Fruit fly (Drosophila melanogaster) whole organism, embryonic: ENCODE results near the gene Usp8.
A peak's percentile ranks its signal among the peaks of the same experiment; 100 is the strongest.

Source experiments
- Abd-B ChIP-seq: fragments of 200-800 bp; sonication (Bioruptor generic); optimal IDR thresholded peaks from 2 replicates; lab custom pipeline; 2018; ENCODE audit warnings: missing biosample characterization, mild to moderate bottlenecking, missing genetic modification characterization, moderate library complexity
- Antp ChIP-seq: fragments of 200-800 bp; sonication (Bioruptor generic); optimal IDR thresholded peaks from 3 replicates; lab custom pipeline; 2016; ENCODE audit warnings: missing biosample characterization, missing genetic modification characterization
- Atf3 ChIP-seq: fragments of 200-800 bp; sonication (Bioruptor generic); optimal IDR thresholded peaks from 3 replicates; lab custom pipeline; 2016; ENCODE audit warnings: missing biosample characterization, missing genetic modification characterization
- Bgb ChIP-seq: fragments of 200-800 bp; sonication (Bioruptor generic); IDR thresholded peaks from 2 replicates; pipeline ENCODE4 v1.3.6; 2022; ENCODE audit warnings: missing biosample characterization, missing genetic modification characterization; ENCODE audit not compliant: partially characterized antibody
- CG10147 ChIP-seq: fragments of 200-800 bp; sonication (Bioruptor generic); optimal IDR thresholded peaks from 2 replicates; lab custom pipeline; 2019; ENCODE audit warnings: missing biosample characterization, mild to moderate bottlenecking, missing genetic modification characterization, moderate library complexity
- CG10565 ChIP-seq: fragments of 200-800 bp; sonication (Bioruptor generic); optimal IDR thresholded peaks from 3 replicates; lab custom pipeline; 2016; ENCODE audit warnings: missing biosample characterization, mild to moderate bottlenecking, missing genetic modification characterization
- CG12155 ChIP-seq: fragments of 200-800 bp; sonication (Bioruptor generic); optimal IDR thresholded peaks from 3 replicates; lab custom pipeline; 2016; ENCODE audit warnings: missing biosample characterization, missing genetic modification characterization
- CG12236 ChIP-seq: fragments of 200-800 bp; sonication (Bioruptor generic); optimal IDR thresholded peaks from 2 replicates; lab custom pipeline; 2016; ENCODE audit warnings: missing biosample characterization, missing genetic modification characterization
- CG12744 ChIP-seq: fragments of 200-800 bp; sonication (Bioruptor generic); optimal IDR thresholded peaks from 2 replicates; lab custom pipeline; 2016; ENCODE audit warnings: missing biosample characterization, missing genetic modification characterization
- CG15073 ChIP-seq: fragments of 200-800 bp; sonication (Bioruptor generic); optimal IDR thresholded peaks from 2 replicates; lab custom pipeline; 2016; ENCODE audit warnings: missing biosample characterization, missing genetic modification characterization
- CG17328 ChIP-seq: fragments of 200-800 bp; sonication (Bioruptor generic); IDR thresholded peaks from 2 replicates; pipeline ENCODE4 v1.3.6; 2022; ENCODE audit warnings: missing biosample characterization, missing genetic modification characterization
- CG2129 ChIP-seq: fragments of 200-800 bp; sonication (Bioruptor generic); IDR thresholded peaks from 2 replicates; pipeline ENCODE4 v1.3.6; 2022; ENCODE audit warnings: missing biosample characterization, missing genetic modification characterization; ENCODE audit not compliant: partially characterized antibody
- CG31441 ChIP-seq: fragments of 200-800 bp; sonication (Bioruptor generic); IDR thresholded peaks from 2 replicates; pipeline ENCODE4 v1.3.6; 2022; ENCODE audit warnings: missing biosample characterization, missing genetic modification characterization
- CG3838 ChIP-seq: fragments of 200-800 bp; sonication (Bioruptor generic); optimal IDR thresholded peaks from 3 replicates; lab custom pipeline; 2016; ENCODE audit warnings: missing biosample characterization, missing genetic modification characterization
- CG4424 ChIP-seq: fragments of 200-800 bp; sonication (Bioruptor generic); optimal IDR thresholded peaks from 3 replicates; lab custom pipeline; 2016; ENCODE audit warnings: missing biosample characterization, missing genetic modification characterization
- CG5180 ChIP-seq: fragments of 200-800 bp; sonication (Bioruptor generic); optimal IDR thresholded peaks from 3 replicates; lab custom pipeline; 2017; ENCODE audit warnings: missing biosample characterization, missing genetic modification characterization, mild to moderate bottlenecking, moderate library complexity, missing genetic modification reagents
- CG6765 ChIP-seq: fragments of 200-800 bp; sonication (Bioruptor generic); optimal IDR thresholded peaks from 3 replicates; lab custom pipeline; 2017; ENCODE audit warnings: missing biosample characterization, mild to moderate bottlenecking, missing genetic modification characterization
- CG7372 ChIP-seq: fragments of 200-800 bp; sonication (Bioruptor generic); IDR thresholded peaks from 2 replicates; pipeline ENCODE4 v1.3.6; 2022; ENCODE audit warnings: missing biosample characterization, missing genetic modification characterization
- CG7987 ChIP-seq: fragments of 200-800 bp; sonication (Bioruptor generic); optimal IDR thresholded peaks from 2 replicates; lab custom pipeline; 2018; ENCODE audit warnings: missing biosample characterization, mild to moderate bottlenecking, missing genetic modification characterization, moderate library complexity
- CG8478 ChIP-seq: fragments of >200 bp; optimal IDR thresholded peaks from 2 replicates; lab custom pipeline; 2018
- Dbx ChIP-seq: fragments of 200-800 bp; sonication (Bioruptor generic); IDR thresholded peaks from 3 replicates; pipeline ENCODE4 v1.3.6; 2022; ENCODE audit warnings: missing biosample characterization, missing genetic modification characterization
- Dek ChIP-seq: fragments of 200-800 bp; sonication (Bioruptor generic); optimal IDR thresholded peaks from 3 replicates; lab custom pipeline; 2019; ENCODE audit warnings: missing biosample characterization, mild to moderate bottlenecking, missing genetic modification characterization, moderate library complexity
- Dfd ChIP-seq, 2 experiments: fragments of >200 bp; optimal IDR thresholded peaks; 2 replicates each; lab custom pipeline; 2017; ENCODE audit warnings: missing biosample characterization in 2 of 2, missing genetic modification characterization in 2 of 2
- Doc2 ChIP-seq: fragments of 200-800 bp; sonication (Bioruptor generic); IDR thresholded peaks from 2 replicates; pipeline ENCODE4 v1.3.6; 2022; ENCODE audit warnings: missing biosample characterization, missing genetic modification characterization
- Drgx ChIP-seq: fragments of 200-800 bp; sonication (Bioruptor generic); IDR thresholded peaks from 2 replicates; pipeline ENCODE4 v1.3.6; 2022; ENCODE audit warnings: missing biosample characterization, missing genetic modification characterization
- ERR ChIP-seq: fragments of 200-800 bp; sonication (Bioruptor generic); optimal IDR thresholded peaks from 2 replicates; lab custom pipeline; 2016; ENCODE audit warnings: missing biosample characterization, missing genetic modification characterization
- Elba2 ChIP-seq: fragments of 200-800 bp; sonication (Bioruptor generic); optimal IDR thresholded peaks from 3 replicates; lab custom pipeline; 2016; ENCODE audit warnings: missing biosample characterization, missing genetic modification characterization
- HLH3B ChIP-seq: fragments of 200-800 bp; sonication (Bioruptor generic); IDR thresholded peaks from 2 replicates; pipeline ENCODE4 v1.3.6; 2022; ENCODE audit warnings: missing biosample characterization, missing genetic modification characterization
- Hey ChIP-seq: fragments of 200-800 bp; sonication (Bioruptor generic); optimal IDR thresholded peaks from 3 replicates; lab custom pipeline; 2018; ENCODE audit warnings: missing biosample characterization, mild to moderate bottlenecking, missing genetic modification characterization
- Hmx ChIP-seq: fragments of 200-800 bp; sonication (Bioruptor generic); optimal IDR thresholded peaks from 2 replicates; lab custom pipeline; 2016; ENCODE audit warnings: missing biosample characterization, missing genetic modification characterization
- Hr3 ChIP-seq: fragments of 200-800 bp; sonication (Bioruptor generic); optimal IDR thresholded peaks from 3 replicates; lab custom pipeline; 2016; ENCODE audit warnings: missing biosample characterization, missing genetic modification characterization
- MTF-1 ChIP-seq: fragments of 200-800 bp; sonication (Bioruptor generic); optimal IDR thresholded peaks from 2 replicates; lab custom pipeline; 2018; ENCODE audit warnings: missing biosample characterization, mild to moderate bottlenecking, missing genetic modification characterization, borderline replicate concordance
- Nf-YB ChIP-seq: fragments of 200-800 bp; sonication (Bioruptor generic); optimal IDR thresholded peaks from 3 replicates; lab custom pipeline; 2019; ENCODE audit warnings: missing biosample characterization, mild to moderate bottlenecking, missing genetic modification characterization, moderate library complexity
- Ptx1 ChIP-seq: fragments of 200-800 bp; sonication (Bioruptor generic); IDR thresholded peaks from 2 replicates; pipeline ENCODE4 v1.3.6; 2022; ENCODE audit warnings: missing biosample characterization, missing genetic modification characterization
- Usf ChIP-seq: fragments of 200-800 bp; sonication (Bioruptor generic); optimal IDR thresholded peaks from 2 replicates; lab custom pipeline; 2017; ENCODE audit warnings: missing genotype, missing biosample characterization, missing genetic modification characterization
- Xbp1 ChIP-seq: fragments of 200-800 bp; sonication (Bioruptor generic); optimal IDR thresholded peaks from 3 replicates; lab custom pipeline; 2016; ENCODE audit warnings: missing biosample characterization, mild to moderate bottlenecking, missing genetic modification characterization
- caup ChIP-seq: fragments of 200-800 bp; sonication (Bioruptor generic); optimal IDR thresholded peaks from 3 replicates; lab custom pipeline; 2017; ENCODE audit warnings: missing biosample characterization, mild to moderate bottlenecking, missing genetic modification characterization, moderate library complexity; ENCODE audit not compliant: severe bottlenecking
- chinmo ChIP-seq: fragments of 200-800 bp; sonication (Bioruptor generic); IDR thresholded peaks from 4 replicates; pipeline ENCODE4 v1.3.6; 2022; ENCODE audit warnings: missing biosample characterization, missing genetic modification characterization; ENCODE audit not compliant: partially characterized antibody
- chn ChIP-seq: fragments of 200-800 bp; sonication (Bioruptor generic); optimal IDR thresholded peaks from 2 replicates; lab custom pipeline; 2016; ENCODE audit warnings: missing biosample characterization, missing genetic modification characterization
- dan ChIP-seq: fragments of 200-800 bp; sonication (Bioruptor generic); IDR thresholded peaks from 2 replicates; pipeline ENCODE4 v1.3.6; 2022; ENCODE audit warnings: missing biosample characterization, missing genetic modification characterization
- eyg ChIP-seq: fragments of 200-800 bp; sonication (Bioruptor generic); optimal IDR thresholded peaks from 3 replicates; lab custom pipeline; 2016; ENCODE audit warnings: missing biosample characterization, missing genetic modification characterization
- gce ChIP-seq: fragments of 200-800 bp; sonication (Bioruptor generic); IDR thresholded peaks from 3 replicates; pipeline ENCODE4 v1.3.6; 2022; ENCODE audit warnings: missing biosample characterization, missing genetic modification characterization
- hth ChIP-seq: fragments of >200 bp; optimal IDR thresholded peaks from 2 replicates; lab custom pipeline; 2017; ENCODE audit warnings: inconsistent platforms
- jigr1 ChIP-seq: fragments of 200-800 bp; sonication (Bioruptor generic); IDR thresholded peaks from 3 replicates; pipeline ENCODE4 v1.3.6; 2022; ENCODE audit warnings: missing biosample characterization, missing genetic modification characterization
- prd ChIP-seq, 3 experiments: fragments of >200 bp in 2 of 3; fragments of 200-800 bp in 1 of 3; sonication (Bioruptor generic) in 1 of 3; optimal IDR thresholded peaks in 2 of 3; IDR thresholded peaks in 1 of 3; 2 replicates in 2 of 3; 3 replicates in 1 of 3; pipeline versions ENCODE4 v1.3.6 to Lab custom; 2017 to 2022; ENCODE audit warnings: missing biosample characterization in 1 of 3, missing genetic modification characterization in 1 of 3
- run ChIP-seq: fragments of 200-800 bp; sonication (Bioruptor generic); optimal IDR thresholded peaks from 3 replicates; lab custom pipeline; 2018; ENCODE audit warnings: missing biosample characterization, mild to moderate bottlenecking, missing genetic modification characterization
- sr ChIP-seq: fragments of 200-800 bp; sonication (Bioruptor generic); IDR thresholded peaks from 3 replicates; pipeline ENCODE4 v1.3.6; 2022; ENCODE audit warnings: missing biosample characterization, missing genetic modification characterization
- tgo ChIP-seq: fragments of 200-800 bp; sonication (Bioruptor generic); IDR thresholded peaks from 3 replicates; pipeline ENCODE4 v1.3.6; 2022; ENCODE audit warnings: missing biosample characterization, missing genetic modification characterization
- zfh1 ChIP-seq: fragments of 200-800 bp; sonication (Bioruptor generic); IDR thresholded peaks from 3 replicates; pipeline ENCODE4 v1.3.6; 2022; ENCODE audit warnings: missing biosample characterization, missing genetic modification characterization
- zfh2 ChIP-seq: fragments of 200-800 bp; sonication (Bioruptor generic); optimal IDR thresholded peaks from 2 replicates; lab custom pipeline; 2016; ENCODE audit warnings: missing biosample characterization, missing genetic modification characterization

Gene Usp8

dm6 chr3R:21107907-21108591 lies 26.0 kb upstream of the Usp8 start, which contains the start of the genes Sec15 and rtet (continued):
- peak; percentile 15 for TF ChIP-seq chn (GFP tag; lab: Kevin White, UChicago)
- TF ChIP-seq MTF-1: no peak
- peak; percentile 35 for TF ChIP-seq Abd-B (GFP tag; lab: Kevin White, UChicago)
- peak; percentile 55 for TF ChIP-seq CG31441 (GFP tag; lab: Robert Waterston, UW)
- TF ChIP-seq Xbp1: peak; percentile 69
- peak; percentile 3 for TF ChIP-seq Dek
- peak; percentile 38; the same call in 1 of the 2 replicates for TF ChIP-seq HLH3B
- no peak for TF ChIP-seq Hmx (GFP tag; lab: Kevin White, UChicago)
- TF ChIP-seq dan (GFP tag; lab: Robert Waterston, UW): no peak
- TF ChIP-seq prd (optimal IDR thresholded peaks at IDR 0.05; lab: Kevin White, UChicago): no peak
- TF ChIP-seq prd (GFP tag; IDR thresholded peaks at IDR 0.05; lab: Robert Waterston, UW): peak; percentile 47; the same call in 2 of the 3 replicates
- TF ChIP-seq Hey (tag; lab: Kevin White, UChicago): no peak
- 0 out of 4 replicates have a peak, but pooled peaks have one; percentile 30 for TF ChIP-seq chinmo (GFP tag; lab: Robert Waterston, UW)
- peak; percentile 26 for TF ChIP-seq Nf-YB (GFP tag; lab: Kevin White, UChicago)
- peak; percentile 61; the same call in 1 of the 3 replicates for TF ChIP-seq Dbx
- TF ChIP-seq Bgb: peak; percentile 34
- TF ChIP-seq CG6765 (GFP tag; lab: Kevin White, UChicago): peak; percentile 25
- TF ChIP-seq Usf (GFP tag; lab: Kevin White, UChicago): peak; percentile 40
- TF ChIP-seq Doc2 (GFP tag; lab: Robert Waterston, UW): no peak
- TF ChIP-seq CG5180 (GFP tag; lab: Kevin White, UChicago): no peak
- no peak for TF ChIP-seq run (tag; lab: Kevin White, UChicago)
- no peak for TF ChIP-seq hth (lab: Kevin White, UChicago)
- peak; percentile 18; the same call in 1 of the 2 replicates for TF ChIP-seq CG17328 (GFP tag; lab: Robert Waterston, UW)
- TF ChIP-seq zfh2: peak; percentile 1
- no peak for TF ChIP-seq CG12744
- no peak for TF ChIP-seq CG10565
- TF ChIP-seq zfh1 (GFP tag; lab: Robert Waterston, UW): peak; percentile 48; the same call in 2 of the 3 replicates
- TF ChIP-seq Hr3: peak; percentile 60
- TF ChIP-seq Drgx: 0 out of 2 replicates have a peak, but pooled peaks have one; percentile 19
- TF ChIP-seq eyg: no peak
- TF ChIP-seq Antp (GFP tag; lab: Kevin White, UChicago): no peak
- no peak for TF ChIP-seq Elba2 (GFP tag; lab: Kevin White, UChicago)
- TF ChIP-seq Dfd (GFP tag; optimal IDR thresholded peaks at IDR 0.05; lab: Kevin White, UChicago): no peak
- TF ChIP-seq CG12155 (GFP tag; lab: Kevin White, UChicago): peak; percentile 55
- TF ChIP-seq CG7987 (GFP tag; lab: Kevin White, UChicago): no peak
- no peak for TF ChIP-seq ERR
- TF ChIP-seq CG7372 (GFP tag; lab: Robert Waterston, UW): no peak
- 0 out of 3 replicates have a peak, but pooled peaks have one; percentile 22 for TF ChIP-seq sr (GFP tag; lab: Robert Waterston, UW)
- TF ChIP-seq tgo (GFP tag; lab: Robert Waterston, UW): peak; percentile 51; the same call in 1 of the 3 replicates
- TF ChIP-seq caup (GFP tag; lab: Kevin White, UChicago): peak; percentile 41
- no peak for TF ChIP-seq gce (GFP tag; lab: Robert Waterston, UW)
- TF ChIP-seq CG3838 (GFP tag; lab: Kevin White, UChicago): no peak
- TF ChIP-seq CG12236 (GFP tag; lab: Kevin White, UChicago): no peak
- no peak for TF ChIP-seq CG10147
- no peak for TF ChIP-seq CG8478 (lab: Kevin White, UChicago)
- TF ChIP-seq Atf3 (GFP tag; lab: Kevin White, UChicago): no peak
- TF ChIP-seq jigr1 (GFP tag; lab: Robert Waterston, UW): no peak
- TF ChIP-seq Ptx1 (GFP tag; lab: Robert Waterston, UW): peak; percentile 48; the same call in 1 of the 2 replicates
- TF ChIP-seq CG15073: no peak
- TF ChIP-seq CG4424 (GFP tag; lab: Kevin White, UChicago): peak; percentile 54
- TF ChIP-seq CG2129: no peak
